Fruit fly (Drosophila melanogaster): ENCODE data around the gene CG13044.

CG13044 gene

DNA sequence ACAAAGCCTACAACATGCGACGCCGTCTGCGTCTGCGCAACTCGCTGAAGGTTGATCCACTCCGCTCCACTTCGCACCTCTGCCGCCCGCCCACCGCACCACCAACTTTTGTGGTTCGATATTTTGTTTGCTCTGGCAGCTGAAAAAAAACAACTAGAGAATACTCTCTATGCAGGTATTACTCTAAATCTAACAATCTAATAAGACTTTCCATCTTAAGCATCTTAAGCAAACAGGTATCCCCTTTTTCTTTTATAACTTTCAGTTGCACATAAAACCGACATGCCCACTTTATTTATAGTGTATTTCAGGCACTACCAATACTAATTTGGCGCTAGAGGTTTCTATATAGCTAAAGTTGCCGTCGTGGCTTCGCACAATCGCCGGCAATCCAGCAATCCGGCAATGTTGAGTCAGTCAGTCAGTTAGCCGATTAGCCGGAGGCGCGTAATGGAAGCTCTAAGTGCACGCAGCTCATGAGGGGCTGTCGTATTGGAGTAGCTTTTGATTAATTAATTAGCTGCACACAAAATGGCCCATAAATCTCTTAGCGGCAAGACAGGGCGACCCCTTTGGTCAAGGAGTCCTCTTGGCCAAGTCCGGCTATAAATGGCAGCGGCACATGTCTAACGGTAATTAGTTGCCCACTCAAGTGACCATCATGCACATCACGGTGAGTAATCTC, 25.4 kb upstream of the CG13044 start, which contains the start of gene CG13058 (continued):
- peak; percentile 4 for TF ChIP-seq CG8632 (GFP tag; optimal IDR thresholded peaks at IDR 0.05)
- no peak for TF ChIP-seq Sox15 (GFP tag; optimal IDR thresholded peaks at IDR 0.05)
- peak; percentile 70 for TF ChIP-seq Eip78C (GFP tag)
- peak; percentile 85 for TF ChIP-seq CG32006 (GFP tag; optimal IDR thresholded peaks at IDR 0.05)
- peak; percentile 32 for TF ChIP-seq CG3032 (tag; optimal IDR thresholded peaks at IDR 0.05)
- peak; percentile 67 for TF ChIP-seq fkh (GFP tag; optimal IDR thresholded peaks at IDR 0.05)
- TF ChIP-seq CG11902 (GFP tag; optimal IDR thresholded peaks at IDR 0.05) = no peak
- TF ChIP-seq acj6 (GFP tag; optimal IDR thresholded peaks at IDR 0.05) = peak; percentile 50
- peak; percentile 35 for TF ChIP-seq dac (GFP tag; optimal IDR thresholded peaks at IDR 0.05)

DNA sequence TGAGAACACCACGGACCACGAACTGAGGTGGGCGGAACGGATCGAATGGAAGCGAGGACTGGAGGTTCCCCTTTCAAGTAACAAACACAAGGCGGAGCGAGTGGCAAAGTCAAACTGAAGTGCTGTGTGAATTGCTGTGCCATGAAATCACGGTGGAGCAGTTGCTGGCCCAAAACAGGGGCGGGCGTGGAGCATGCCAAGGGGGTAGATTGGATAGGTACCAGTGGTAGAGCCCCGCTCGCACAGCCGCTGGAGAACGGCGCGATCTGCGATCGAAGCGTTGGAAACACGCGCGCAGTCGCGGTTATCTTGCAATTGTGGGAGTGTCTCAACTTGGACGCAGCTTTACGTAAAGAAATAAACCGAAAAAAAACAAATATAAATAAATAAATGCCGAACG, 24.8 kb upstream of the CG13044 start, which contains the start of gene CG13038:
Gene CG13038, minus strand, starts transcription at position 118 of the 400 bp plus-strand sequence.
- TF ChIP-seq CG10669 (GFP tag; optimal IDR thresholded peaks at IDR 0.05) (no peak), topi (GFP tag; optimal IDR thresholded peaks at IDR 0.05) (no peak), achi (GFP tag; optimal IDR thresholded peaks at IDR 0.05) (no peak), CG6276 (GFP tag; optimal IDR thresholded peaks at IDR 0.05) (no peak), Sox14 (GFP tag; optimal IDR thresholded peaks at IDR 0.05) (no peak), Eip75B (GFP tag; optimal IDR thresholded peaks at IDR 0.05) (no peak), vri (GFP tag; optimal IDR thresholded peaks at IDR 0.05) (no peak), svp (GFP tag) (peak; percentile 16), ss (GFP tag; optimal IDR thresholded peaks at IDR 0.05) (peak in 1 of 2 experiments; percentile 15), CG9139 (GFP tag; optimal IDR thresholded peaks at IDR 0.05) (no peak), Ets21C (GFP tag; optimal IDR thresholded peaks at IDR 0.05) (no peak), CG15336 (GFP tag; IDR thresholded peaks at IDR 0.05) (no peak), CG3919 (GFP tag; optimal IDR thresholded peaks at IDR 0.05) (no peak), CG32006 (GFP tag; optimal IDR thresholded peaks at IDR 0.05) (no peak), CG8319 (GFP tag; optimal IDR thresholded peaks at IDR 0.05) (no peak), eg (GFP tag; IDR thresholded peaks at IDR 0.05) (peak; percentile 48), CG11294 (GFP tag; IDR thresholded peaks at IDR 0.05) (no peak), CG1621 (tag; optimal IDR thresholded peaks at IDR 0.05) (no peak), CG6808 (GFP tag; optimal IDR thresholded peaks at IDR 0.05) (no peak), CG6163 (GFP tag; IDR thresholded peaks at IDR 0.05) (0 out of 3 replicates have a peak, but pooled peaks have one; percentile 27), OdsH (GFP tag; optimal IDR thresholded peaks at IDR 0.05) (no peak), Blimp-1 (GFP tag; optimal IDR thresholded peaks at IDR 0.05) (no peak), esn (GFP tag; optimal IDR thresholded peaks at IDR 0.05) (no peak), net (GFP tag; optimal IDR thresholded peaks at IDR 0.05) (no peak)

DNA sequence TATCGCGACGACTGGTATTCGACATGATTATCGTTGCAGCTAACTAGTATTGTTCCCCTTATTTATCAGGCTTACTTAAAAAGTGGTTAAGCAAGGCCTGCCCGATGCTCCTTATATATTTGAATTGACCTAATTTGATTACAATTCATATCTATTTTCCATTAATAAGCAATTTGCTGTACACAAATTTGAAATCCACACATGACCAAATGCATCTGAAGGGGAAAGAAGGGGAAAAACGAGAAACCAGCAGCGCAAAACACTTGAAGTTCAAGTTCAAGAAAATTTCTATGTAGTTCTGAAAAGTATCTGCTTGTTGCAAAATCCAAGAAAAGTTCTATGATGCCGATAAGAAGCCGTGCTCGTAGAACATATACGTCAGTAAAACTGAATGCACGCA, 23.7 kb upstream of the CG13044 start, which contains the start of the genes CG13040 and CG13039:
Gene CG13040, minus strand, starts transcription at position 101 of the 400 bp plus-strand sequence.
Gene CG13039, minus strand, starts transcription at position 106 of the 400 bp plus-strand sequence.
- no peak for TF ChIP-seq CG8119 (GFP tag; IDR thresholded peaks at IDR 0.05)
- TF ChIP-seq achi (GFP tag; optimal IDR thresholded peaks at IDR 0.05) = no peak
- TF ChIP-seq lz (GFP tag; optimal IDR thresholded peaks at IDR 0.05) = no peak
- TF ChIP-seq CG34406 (GFP tag; optimal IDR thresholded peaks at IDR 0.05) = no peak
- no peak for TF ChIP-seq Blimp-1 (GFP tag; optimal IDR thresholded peaks at IDR 0.05)

DNA sequence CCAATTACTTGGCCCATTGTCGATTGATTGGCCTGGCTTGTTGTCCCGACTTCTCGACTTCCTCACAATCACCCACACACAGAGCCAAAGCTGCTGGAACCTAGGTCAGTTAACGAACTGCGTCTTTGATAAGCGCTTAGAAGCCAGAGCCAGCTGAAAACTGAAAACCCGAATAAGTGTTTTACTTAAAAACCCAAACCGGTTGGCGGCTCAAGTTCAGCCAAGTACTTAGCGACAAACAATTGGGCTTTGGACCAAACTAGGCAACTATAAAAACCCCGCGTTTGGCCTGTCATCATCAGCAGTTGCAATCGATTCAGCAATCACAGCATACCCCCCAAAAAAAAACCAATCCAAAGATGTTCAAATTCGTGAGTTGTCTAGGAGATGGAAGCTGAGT, 20.4 kb upstream of the CG13044 start, which contains the start of gene CG13059:
Gene CG13059, plus strand, starts transcription at position 301 of the 400 bp plus-strand sequence.
- TF ChIP-seq CG31627 (GFP tag; optimal IDR thresholded peaks at IDR 0.05) (no peak), CG10631 (GFP tag; optimal IDR thresholded peaks at IDR 0.05) (no peak), achi (GFP tag; optimal IDR thresholded peaks at IDR 0.05) (no peak), Sox102F (GFP tag; optimal IDR thresholded peaks at IDR 0.05) (no peak), CG8319 (GFP tag; optimal IDR thresholded peaks at IDR 0.05) (no peak), CG34406 (GFP tag; optimal IDR thresholded peaks at IDR 0.05) (no peak), acj6 (GFP tag; optimal IDR thresholded peaks at IDR 0.05) (no peak), vri (GFP tag; optimal IDR thresholded peaks at IDR 0.05) (no peak)

Measured in whole organism, prepupa.